Fruit fly (Drosophila melanogaster): Measurements from ENCODE around the gene CG2116.

Gene CG2116

dm6 chrX:8145501-8146157 is 16.0 kb downstream of the CG2116 start, which contains the start of the genes alpha-PheRS and CG2129 (continued):
- TF ChIP-seq pho (GFP tag; optimal IDR thresholded peaks at IDR 0.05) (peak; percentile 23), CG7556 (GFP tag; optimal IDR thresholded peaks at IDR 0.05) (peak; percentile 32), Deaf1 (tag; optimal IDR thresholded peaks at IDR 0.05) (no peak), seq (GFP tag; IDR thresholded peaks at IDR 0.05) (no peak), CG11085 (GFP tag; IDR thresholded peaks at IDR 0.05) (no peak), tna (GFP tag; IDR thresholded peaks at IDR 0.05; ENCODE audit: partially characterized antibody) (no peak), Eip74EF (GFP tag; optimal IDR thresholded peaks at IDR 0.05) (peak in 1 of 2 experiments; percentile 15), Hr78 (GFP tag; optimal IDR thresholded peaks at IDR 0.05) (no peak), Ets65A (GFP tag) (no peak), Rfx (GFP tag; IDR thresholded peaks at IDR 0.05) (peak; percentile 46; the same call in 1 of the 2 replicates), Antp (GFP tag; optimal IDR thresholded peaks at IDR 0.05) (no peak), Ravus (GFP tag; IDR thresholded peaks at IDR 0.05) (no peak), bigmax (GFP tag; optimal IDR thresholded peaks at IDR 0.05) (no peak), CG7928 (GFP tag; optimal IDR thresholded peaks at IDR 0.05) (no peak), CrebB (tag; optimal IDR thresholded peaks at IDR 0.05) (no peak), CG17829 (tag; optimal IDR thresholded peaks at IDR 0.05) (peak; percentile 29), C15 (GFP tag; IDR thresholded peaks at IDR 0.05) (no peak), gem (tag; optimal IDR thresholded peaks at IDR 0.05) (no peak), so (GFP tag; IDR thresholded peaks at IDR 0.05) (no peak), fu2 (GFP tag; optimal IDR thresholded peaks at IDR 0.05) (no peak), Atf-2 (GFP tag; optimal IDR thresholded peaks at IDR 0.05) (no peak), Atf6 (GFP tag; IDR thresholded peaks at IDR 0.05) (no peak), CG7271 (tag; optimal IDR thresholded peaks at IDR 0.05) (no peak), nmo (GFP tag; optimal IDR thresholded peaks at IDR 0.05) (peak; percentile 38), NFAT (GFP tag; IDR thresholded peaks at IDR 0.05) (no peak), aop (GFP tag; IDR thresholded peaks at IDR 0.05) (no peak), ara (GFP tag; IDR thresholded peaks at IDR 0.05) (no peak), CG7839 (tag; optimal IDR thresholded peaks at IDR 0.05) (no peak), bcd (GFP tag; optimal IDR thresholded peaks at IDR 0.05) (no peak), CG17612 (GFP tag; IDR thresholded peaks at IDR 0.05) (no peak), sima (GFP tag; optimal IDR thresholded peaks at IDR 0.05) (no peak), CG31388 (GFP tag; optimal IDR thresholded peaks at IDR 0.05) (no peak), Scr (GFP tag; IDR thresholded peaks at IDR 0.05; ENCODE audit: partially characterized antibody) (no peak), tx (GFP tag; optimal IDR thresholded peaks at IDR 0.05) (no peak), tgo (GFP tag; IDR thresholded peaks at IDR 0.05) (no peak), ac (GFP tag; optimal IDR thresholded peaks at IDR 0.05) (no peak), psq (GFP tag; optimal IDR thresholded peaks at IDR 0.05) (no peak), gt (GFP tag; IDR thresholded peaks at IDR 0.05) (no peak), yki (optimal IDR thresholded peaks at IDR 0.05) (no peak), CG10959 (GFP tag; IDR thresholded peaks at IDR 0.05) (no peak), repo (GFP tag; optimal IDR thresholded peaks at IDR 0.05) (no peak), HLHmδ (GFP tag; optimal IDR thresholded peaks at IDR 0.05) (no peak), CG34376 (GFP tag; optimal IDR thresholded peaks at IDR 0.05) (peak; percentile 52), CG6254 (GFP tag; optimal IDR thresholded peaks at IDR 0.05) (no peak), cg (GFP tag; optimal IDR thresholded peaks at IDR 0.05) (no peak), CG6654 (GFP tag; optimal IDR thresholded peaks at IDR 0.05) (no peak), lab (GFP tag; optimal IDR thresholded peaks at IDR 0.05) (no peak), Hsf (GFP tag; optimal IDR thresholded peaks at IDR 0.05) (no peak), Chrac-16 (GFP tag; optimal IDR thresholded peaks at IDR 0.05) (no peak), onecut (GFP tag; IDR thresholded peaks at IDR 0.05) (peak; percentile 21; the same call in 1 of the 2 replicates), Bdp1 (GFP tag; optimal IDR thresholded peaks at IDR 0.05) (peak; percentile 1)
